Fruit fly (Drosophila melanogaster): Measurements from ENCODE around the gene 5-HT2A.

The 5-HT2A gene

dm6 chr3R:4612570-4612969 is at the start of gene 5-HT2A:
Gene 5-HT2A, plus strand, starts transcription at chr3R:4612870.
- TF ChIP-seq CG11762 (GFP tag; optimal IDR thresholded peaks at IDR 0.05; ENCODE audit: insufficient read depth) = no peak
- no peak for TF ChIP-seq CG32006 (GFP tag; optimal IDR thresholded peaks at IDR 0.05)
- TF ChIP-seq Hr39 (GFP tag; optimal IDR thresholded peaks at IDR 0.05) = no peak

- TF ChIP-seq Ets21C (GFP tag; optimal IDR thresholded peaks at IDR 0.05) (no peak), svp (GFP tag) (peak; percentile 16)
Observed at dm6 chr3R:4578544-4578943, 34.1 kb upstream of the 5-HT2A start, which contains the start of gene CG32945. Gene CG32945, minus strand, starts transcription at chr3R:4578644.

dm6 chr3R:4599624-4600023 is 13.0 kb upstream of the 5-HT2A start:
- no peak for TF ChIP-seq CG11902 (GFP tag; optimal IDR thresholded peaks at IDR 0.05)
- TF ChIP-seq net (GFP tag; optimal IDR thresholded peaks at IDR 0.05) = no peak
- TF ChIP-seq CG3032 (tag; optimal IDR thresholded peaks at IDR 0.05) = no peak
- no peak for TF ChIP-seq CG8319 (GFP tag; optimal IDR thresholded peaks at IDR 0.05)
- no peak for TF ChIP-seq Met (GFP tag; optimal IDR thresholded peaks at IDR 0.05)
- TF ChIP-seq CG6854 (GFP tag; optimal IDR thresholded peaks at IDR 0.05) = no peak
- no peak for TF ChIP-seq Blimp-1 (GFP tag; optimal IDR thresholded peaks at IDR 0.05)
- no peak for TF ChIP-seq CG7368 (GFP tag; optimal IDR thresholded peaks at IDR 0.05)
- TF ChIP-seq Hr4 (GFP tag; optimal IDR thresholded peaks at IDR 0.05) = no peak
- TF ChIP-seq spab (GFP tag; optimal IDR thresholded peaks at IDR 0.05) = no peak
- TF ChIP-seq Sox102F (GFP tag; optimal IDR thresholded peaks at IDR 0.05) = no peak

- TF ChIP-seq CG11294 (GFP tag; IDR thresholded peaks at IDR 0.05) (no peak), CG11902 (GFP tag; optimal IDR thresholded peaks at IDR 0.05) (no peak), cyc (GFP tag; optimal IDR thresholded peaks at IDR 0.05) (no peak), CG6854 (GFP tag; optimal IDR thresholded peaks at IDR 0.05) (no peak), CG7368 (GFP tag; optimal IDR thresholded peaks at IDR 0.05) (no peak), CG16779 (tag; optimal IDR thresholded peaks at IDR 0.05) (no peak), Gug (GFP tag; IDR thresholded peaks at IDR 0.05) (no peak), pdm3 (GFP tag; optimal IDR thresholded peaks at IDR 0.05) (peak; percentile 12), fkh (GFP tag; optimal IDR thresholded peaks at IDR 0.05) (peak; percentile 35)
Observed at dm6 chr3R:4601887-4602531, 10.7 kb upstream of the 5-HT2A start.

- no peak for TF ChIP-seq fkh (GFP tag; optimal IDR thresholded peaks at IDR 0.05)
Observed at dm6 chr3R:4616130-4616529, 3.5 kb downstream of the 5-HT2A start.

dm6 chr3R:4632639-4633038 is 20.0 kb downstream of the 5-HT2A start:
- TF ChIP-seq fkh (GFP tag; optimal IDR thresholded peaks at IDR 0.05) (no peak), CG11762 (GFP tag; optimal IDR thresholded peaks at IDR 0.05; ENCODE audit: insufficient read depth) (no peak), CG11294 (GFP tag; IDR thresholded peaks at IDR 0.05) (no peak), spab (GFP tag; optimal IDR thresholded peaks at IDR 0.05) (no peak), CG11902 (GFP tag; optimal IDR thresholded peaks at IDR 0.05) (no peak), Gug (GFP tag; IDR thresholded peaks at IDR 0.05) (no peak), CG32006 (GFP tag; optimal IDR thresholded peaks at IDR 0.05) (no peak), Hr39 (GFP tag; optimal IDR thresholded peaks at IDR 0.05) (no peak), Smox (GFP tag; optimal IDR thresholded peaks at IDR 0.05) (no peak)

- TF ChIP-seq CG15336 (GFP tag; IDR thresholded peaks at IDR 0.05) (no peak), CG16779 (tag; optimal IDR thresholded peaks at IDR 0.05) (no peak), Ets21C (GFP tag; optimal IDR thresholded peaks at IDR 0.05) (no peak), eg (GFP tag; IDR thresholded peaks at IDR 0.05) (no peak), CG6808 (GFP tag; optimal IDR thresholded peaks at IDR 0.05) (no peak), dac (GFP tag; optimal IDR thresholded peaks at IDR 0.05) (no peak), CG1621 (tag; optimal IDR thresholded peaks at IDR 0.05) (no peak), CG8119 (GFP tag; IDR thresholded peaks at IDR 0.05) (no peak), CG31627 (GFP tag; optimal IDR thresholded peaks at IDR 0.05) (no peak), salr (GFP tag; optimal IDR thresholded peaks at IDR 0.05) (no peak), CG10669 (GFP tag; optimal IDR thresholded peaks at IDR 0.05) (no peak), CG6163 (GFP tag; IDR thresholded peaks at IDR 0.05) (no peak), vri (GFP tag; optimal IDR thresholded peaks at IDR 0.05) (no peak), Blimp-1 (GFP tag; optimal IDR thresholded peaks at IDR 0.05) (no peak)
Observed at dm6 chr3R:4634337-4634914, 21.8 kb downstream of the 5-HT2A start.
